Worm (Caenorhabditis elegans) whole organism, young adult: Measurements from ENCODE around the gene unc-34.

ENCODE experiments used
- attf-3 ChIP-seq: fragments of 200-800 bp; sonication (Bioruptor generic); conservative IDR thresholded peaks from 2 replicates; pipeline ENCODE4 v1.3.6; 2022; ENCODE audit warnings: missing genetic modification reagents, missing genetic modification characterization, missing compliant biosample characterization
- ceh-27 ChIP-seq: fragments of 200-800 bp; sonication (Bioruptor generic); optimal IDR thresholded peaks from 2 replicates; lab custom pipeline; 2018; ENCODE audit warnings: mild to moderate bottlenecking, missing genetic modification characterization, moderate library complexity, missing compliant biosample characterization
- mxl-1 ChIP-seq: sonication (generic microtip); optimal IDR thresholded peaks from 2 replicates; lab custom pipeline; 2016; ENCODE audit warnings: missing genetic modification characterization, missing compliant biosample characterization
- pha-4 ChIP-seq: fragments of 150-350 bp; sonication (generic microtip); optimal IDR thresholded peaks from 2 replicates; lab custom pipeline; 2014; ENCODE audit warnings: missing biosample characterization, missing genetic modification reagents, missing genetic modification characterization
- rpc-1 ChIP-seq, 2 experiments: fragments of 150-350 bp in 1 of 2; sonication (generic microtip) in 1 of 2; optimal IDR thresholded peaks; 2 replicates each; lab custom pipeline; 2014 to 2018; ENCODE audit warnings: missing biosample characterization in 1 of 2, missing genetic modification characterization in 1 of 2, missing genetic modification reagents in 1 of 2, missing genotype in 1 of 2
- snpc-3.4 ChIP-seq: sonication (generic microtip); optimal IDR thresholded peaks from 2 replicates; lab custom pipeline; 2017; ENCODE audit warnings: missing genetic modification characterization, mild to moderate bottlenecking, missing compliant biosample characterization, antibody characterized with exemption, moderate library complexity, missing genotype, missing genetic modification reagents
- tbx-9 ChIP-seq: sonication (generic microtip); optimal IDR thresholded peaks from 2 replicates; lab custom pipeline; 2016; ENCODE audit warnings: borderline replicate concordance, missing genetic modification characterization, inconsistent platforms, missing compliant biosample characterization

ce11 chrV:966164-966563 lies 16.3 kb upstream of the unc-34 start:
- TF ChIP-seq ceh-27 (GFP tag; lab: Kevin White, UChicago) (no peak), pha-4 (no peak), mxl-1 (no peak), attf-3 (GFP tag; lab: Robert Waterston, UW) (no peak), tbx-9 (tag; lab: Kevin White, UChicago) (no peak), snpc-3.4 (no peak), rpc-1 (optimal IDR thresholded peaks at IDR 0.05; lab: Kevin White, UChicago) (no peak), rpc-1 (tag; optimal IDR thresholded peaks at IDR 0.05; lab: Kevin White, UChicago) (no peak)
